Worm (Caenorhabditis elegans) whole organism, L2 larva: ENCODE data around the gene F42A9.6.

Source experiments
- ZK546.5 ChIP-seq: sonication (generic microtip); optimal IDR thresholded peaks from 2 replicates; lab custom pipeline; 2017; ENCODE audit warnings: missing biosample characterization, missing genetic modification characterization
- blmp-1 ChIP-seq: sonication (generic microtip); optimal IDR thresholded peaks from 2 replicates; lab custom pipeline; 2017; ENCODE audit warnings: missing genetic modification characterization, mild to moderate bottlenecking, missing compliant biosample characterization, antibody characterized with exemption, moderate library complexity; ENCODE audit not compliant: insufficient read depth
- ceh-82 ChIP-seq: fragments of 150-350 bp; optimal IDR thresholded peaks from 2 replicates; lab custom pipeline; 2014; ENCODE audit warnings: missing biosample characterization, missing genetic modification characterization
- nhr-237 ChIP-seq: fragments of 150-350 bp; optimal IDR thresholded peaks from 2 replicates; lab custom pipeline; 2014; ENCODE audit warnings: missing biosample characterization, missing genetic modification characterization
- nhr-77 ChIP-seq: fragments of 150-350 bp; optimal IDR thresholded peaks from 2 replicates; lab custom pipeline; 2014; ENCODE audit warnings: missing biosample characterization, missing genetic modification characterization
- skn-1 ChIP-seq: sonication (generic microtip); optimal IDR thresholded peaks from 2 replicates; lab custom pipeline; 2017; ENCODE audit warnings: missing biosample characterization, missing genetic modification characterization
- snpc-4 ChIP-seq: fragments of 150-350 bp; optimal IDR thresholded peaks from 2 replicates; lab custom pipeline; 2014; ENCODE audit warnings: missing biosample characterization, missing genetic modification characterization
- unc-39 ChIP-seq: fragments of 150-350 bp; optimal IDR thresholded peaks from 2 replicates; lab custom pipeline; 2014; ENCODE audit warnings: missing biosample characterization, missing genetic modification characterization
- unc-62 ChIP-seq: fragments of 150-350 bp; optimal IDR thresholded peaks from 2 replicates; lab custom pipeline; 2014; ENCODE audit warnings: missing biosample characterization, missing genetic modification reagents, missing genetic modification characterization
- ztf-11 ChIP-seq: sonication (generic microtip); optimal IDR thresholded peaks from 2 replicates; lab custom pipeline; 2017; ENCODE audit warnings: missing biosample characterization, missing genetic modification characterization

DNA sequence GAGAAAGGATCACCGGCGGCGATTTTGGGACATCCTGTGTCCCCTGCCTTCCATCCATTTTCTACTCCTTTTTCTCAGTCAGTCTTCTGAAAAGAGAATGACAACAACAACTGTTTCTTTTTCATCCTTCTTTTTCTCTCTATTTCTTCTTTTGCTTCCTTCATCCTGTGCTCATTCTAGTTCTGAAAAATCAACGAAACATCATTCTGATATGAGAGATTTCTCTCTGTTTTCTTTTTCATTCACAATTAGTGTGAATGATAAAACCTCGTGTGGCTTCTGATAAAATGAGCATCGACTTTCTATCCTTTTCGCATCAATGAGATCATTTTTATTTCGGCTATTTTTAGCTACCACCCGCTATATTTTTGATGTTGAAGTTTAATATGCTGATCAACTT lies 3.8 kb upstream of the F42A9.6 start:
- TF ChIP-seq unc-62 (GFP tag; lab: Kevin White, UChicago) (no peak), nhr-237 (tag; lab: Kevin White, UChicago) (no peak), unc-39 (tag; lab: Kevin White, UChicago) (no peak), snpc-4 (tag; lab: Kevin White, UChicago) (no peak), ZK546.5 (tag; lab: Kevin White, UChicago) (no peak), ztf-11 (tag; lab: Kevin White, UChicago) (no peak), skn-1 (tag; lab: Kevin White, UChicago) (no peak), nhr-77 (tag; lab: Kevin White, UChicago) (no peak), blmp-1 (tag; lab: Kevin White, UChicago) (no peak), ceh-82 (tag; lab: Kevin White, UChicago) (no peak)
